Worm (Caenorhabditis elegans) whole organism, L1 larva: ENCODE results near the gene gstk-1.

Source experiments
- Y116A8C.19 ChIP-seq: sonication (generic microtip); optimal IDR thresholded peaks from 2 replicates; lab custom pipeline; 2016; ENCODE audit warnings: missing compliant biosample characterization, missing genetic modification characterization, borderline replicate concordance
- alr-1 ChIP-seq: fragments of 200-800 bp; sonication (Bioruptor generic); optimal IDR thresholded peaks from 2 replicates; lab custom pipeline; 2018; ENCODE audit warnings: borderline replicate concordance, mild to moderate bottlenecking, missing genetic modification characterization, missing compliant biosample characterization
- aly-2 ChIP-seq: fragments of 150-350 bp; optimal IDR thresholded peaks from 2 replicates; lab custom pipeline; 2014; ENCODE audit warnings: missing biosample characterization, missing genetic modification characterization
- blmp-1 ChIP-seq: fragments of 150-350 bp; optimal IDR thresholded peaks from 2 replicates; lab custom pipeline; 2014; ENCODE audit warnings: missing biosample characterization, missing genetic modification characterization
- ceh-63 ChIP-seq: fragments of 200-800 bp; sonication (Bioruptor generic); optimal IDR thresholded peaks from 2 replicates; lab custom pipeline; 2018; ENCODE audit warnings: mild to moderate bottlenecking, missing genetic modification characterization, missing compliant biosample characterization
- ceh-82 ChIP-seq, 3 experiments: fragments of 150-350 bp in 1 of 3; sonication (generic microtip) in 2 of 3; optimal IDR thresholded peaks; 2 replicates each; lab custom pipeline; 2014 to 2017; ENCODE audit warnings: missing biosample characterization in 3 of 3, missing genetic modification characterization in 3 of 3
- ceh-88 ChIP-seq: fragments of 200-800 bp; sonication (Bioruptor generic); IDR thresholded peaks from 2 replicates; pipeline ENCODE4 v1.3.6; 2022; ENCODE audit warnings: missing genetic modification characterization, missing compliant biosample characterization
- ceh-90 ChIP-seq: sonication (generic microtip); optimal IDR thresholded peaks from 2 replicates; lab custom pipeline; 2016; ENCODE audit warnings: missing genetic modification characterization, missing compliant biosample characterization
- dpl-1 ChIP-seq, 3 experiments: fragments of 150-350 bp in 2 of 3; sonication (generic microtip) in 1 of 3; optimal IDR thresholded peaks; 2 replicates each; lab custom pipeline; 2014 to 2017; ENCODE audit warnings: missing biosample characterization in 3 of 3, missing genetic modification characterization in 3 of 3, missing genetic modification reagents in 3 of 3
- dsc-1 ChIP-seq: sonication (generic microtip); optimal IDR thresholded peaks from 2 replicates; lab custom pipeline; 2016; ENCODE audit warnings: mild to moderate bottlenecking, missing genetic modification characterization, missing compliant biosample characterization
- efl-1 ChIP-seq, 4 experiments: fragments of 150-350 bp; optimal IDR thresholded peaks in 3 of 4; peaks in 1 of 4; 1 replicate in 1 of 4; 2 replicates in 3 of 4; lab custom pipeline; 2014; ENCODE audit warnings: missing biosample characterization in 2 of 4, missing genetic modification characterization in 2 of 4, missing genetic modification reagents in 2 of 4
- elt-2 ChIP-seq: sonication (generic microtip); optimal IDR thresholded peaks from 2 replicates; lab custom pipeline; 2016; ENCODE audit warnings: missing genetic modification characterization, mild to moderate bottlenecking, inconsistent platforms, missing compliant biosample characterization, missing genetic modification reagents
- fkh-10 ChIP-seq: sonication (generic microtip); optimal IDR thresholded peaks from 2 replicates; lab custom pipeline; 2017; ENCODE audit warnings: missing biosample characterization, missing genetic modification reagents, missing genetic modification characterization
- fkh-4 ChIP-seq: sonication (generic microtip); optimal IDR thresholded peaks from 2 replicates; lab custom pipeline; 2016; ENCODE audit warnings: missing compliant biosample characterization, missing genetic modification characterization, borderline replicate concordance
- fos-1 ChIP-seq: fragments of 150-350 bp; optimal IDR thresholded peaks from 2 replicates; lab custom pipeline; 2014; ENCODE audit warnings: missing biosample characterization, missing genetic modification characterization
- grh-1 ChIP-seq: fragments of 200-800 bp; sonication (Bioruptor generic); IDR thresholded peaks from 2 replicates; pipeline ENCODE4 v1.3.6; 2022; ENCODE audit warnings: missing genetic modification reagents, missing genetic modification characterization, missing compliant biosample characterization
- hpl-2 ChIP-seq: fragments of 150-350 bp; optimal IDR thresholded peaks from 2 replicates; lab custom pipeline; 2014; ENCODE audit warnings: missing biosample characterization, missing genetic modification reagents, missing genetic modification characterization
- jun-1 ChIP-seq: fragments of 150-350 bp; optimal IDR thresholded peaks from 2 replicates; lab custom pipeline; 2014; ENCODE audit warnings: missing biosample characterization, missing genetic modification reagents, missing genetic modification characterization
- lin-13 ChIP-seq: fragments of 150-350 bp; optimal IDR thresholded peaks from 2 replicates; lab custom pipeline; 2014; ENCODE audit warnings: missing biosample characterization, missing genetic modification reagents, missing genetic modification characterization
- lin-14 ChIP-seq: fragments of 200-800 bp; sonication (Bioruptor generic); optimal IDR thresholded peaks from 2 replicates; lab custom pipeline; 2018; ENCODE audit warnings: mild to moderate bottlenecking, missing genetic modification characterization, moderate library complexity, missing compliant biosample characterization
- lin-15B ChIP-seq: fragments of 150-350 bp; sonication (generic microtip); optimal IDR thresholded peaks from 3 replicates; lab custom pipeline; 2014; ENCODE audit warnings: missing biosample characterization, missing genetic modification characterization
- lin-35 ChIP-seq, 2 experiments: fragments of 150-350 bp; optimal IDR thresholded peaks; 2 replicates each; lab custom pipeline; 2014; ENCODE audit warnings: missing biosample characterization in 2 of 2, missing genetic modification characterization in 2 of 2, missing genetic modification reagents in 2 of 2
- lin-39 ChIP-seq: fragments of 150-350 bp; optimal IDR thresholded peaks from 2 replicates; lab custom pipeline; 2014; ENCODE audit warnings: missing biosample characterization, missing genetic modification reagents, missing genetic modification characterization
- lsy-2 ChIP-seq, 2 experiments: fragments of 150-350 bp; optimal IDR thresholded peaks; 2 replicates each; lab custom pipeline; 2014; ENCODE audit warnings: missing biosample characterization in 2 of 2, missing genetic modification characterization in 2 of 2
- mab-9 ChIP-seq: fragments of 200-800 bp; sonication (Bioruptor generic); IDR thresholded peaks from 2 replicates; pipeline ENCODE4 v1.3.6; 2022; ENCODE audit warnings: missing genetic modification reagents, missing genetic modification characterization, missing compliant biosample characterization
- mep-1 ChIP-seq: fragments of 150-350 bp; optimal IDR thresholded peaks from 2 replicates; lab custom pipeline; 2014; ENCODE audit warnings: missing biosample characterization, missing genetic modification characterization
- nhr-11 ChIP-seq: fragments of 150-350 bp; optimal IDR thresholded peaks from 2 replicates; lab custom pipeline; 2014; ENCODE audit warnings: missing biosample characterization, missing genetic modification characterization
- nhr-20 ChIP-seq: sonication (generic microtip); optimal IDR thresholded peaks from 2 replicates; lab custom pipeline; 2016; ENCODE audit warnings: mild to moderate bottlenecking, missing genetic modification characterization, missing compliant biosample characterization
- nhr-237 ChIP-seq: fragments of 150-350 bp; optimal IDR thresholded peaks from 2 replicates; lab custom pipeline; 2014; ENCODE audit warnings: missing biosample characterization, missing genetic modification characterization
- nhr-28 ChIP-seq: fragments of 150-350 bp; optimal IDR thresholded peaks from 2 replicates; lab custom pipeline; 2014; ENCODE audit warnings: missing biosample characterization, missing genetic modification characterization
- nhr-77 ChIP-seq: fragments of 150-350 bp; optimal IDR thresholded peaks from 2 replicates; lab custom pipeline; 2014; ENCODE audit warnings: missing biosample characterization, missing genetic modification characterization
- nhr-84 ChIP-seq: sonication (generic microtip); optimal IDR thresholded peaks from 2 replicates; lab custom pipeline; 2017; ENCODE audit warnings: missing biosample characterization, missing genetic modification characterization
- nhr-85 ChIP-seq: sonication (generic microtip); peaks from one replicate; lab custom pipeline; 2016; ENCODE audit warnings: missing genetic modification characterization, inconsistent platforms, missing compliant biosample characterization
- pax-3 ChIP-seq: fragments of 200-800 bp; sonication (Bioruptor generic); optimal IDR thresholded peaks from 2 replicates; lab custom pipeline; 2018; ENCODE audit warnings: mild to moderate bottlenecking, missing genetic modification characterization, moderate library complexity, missing compliant biosample characterization
- pqm-1 ChIP-seq: sonication (generic microtip); optimal IDR thresholded peaks from 3 replicates; lab custom pipeline; 2017; ENCODE audit warnings: missing biosample characterization, missing genetic modification characterization
- rnt-1 ChIP-seq: sonication (generic microtip); optimal IDR thresholded peaks from 2 replicates; lab custom pipeline; 2016; ENCODE audit warnings: mild to moderate bottlenecking, missing genetic modification characterization, moderate library complexity, missing compliant biosample characterization
- skn-1 ChIP-seq: fragments of 150-350 bp; optimal IDR thresholded peaks from 2 replicates; lab custom pipeline; 2014; ENCODE audit warnings: missing biosample characterization, missing genetic modification characterization
- snpc-4 ChIP-seq: fragments of 150-350 bp; optimal IDR thresholded peaks from 2 replicates; lab custom pipeline; 2014; ENCODE audit warnings: missing biosample characterization, missing genetic modification characterization
- sox-4 ChIP-seq: sonication (generic microtip); optimal IDR thresholded peaks from 2 replicates; lab custom pipeline; 2016; ENCODE audit warnings: missing genetic modification characterization, missing compliant biosample characterization
- swsn-7 ChIP-seq: sonication (generic microtip); optimal IDR thresholded peaks from 2 replicates; lab custom pipeline; 2016; ENCODE audit warnings: missing genetic modification characterization, missing compliant biosample characterization
- unc-30 ChIP-seq: sonication (generic microtip); optimal IDR thresholded peaks from 2 replicates; lab custom pipeline; 2017; ENCODE audit warnings: missing biosample characterization, missing genetic modification characterization
- unc-86 ChIP-seq: sonication (generic microtip); optimal IDR thresholded peaks from 2 replicates; lab custom pipeline; 2016; ENCODE audit warnings: missing genetic modification characterization, missing compliant biosample characterization
- zag-1 ChIP-seq: fragments of 150-350 bp; optimal IDR thresholded peaks from 2 replicates; lab custom pipeline; 2014; ENCODE audit warnings: missing biosample characterization, missing genetic modification characterization

gstk-1 gene

DNA sequence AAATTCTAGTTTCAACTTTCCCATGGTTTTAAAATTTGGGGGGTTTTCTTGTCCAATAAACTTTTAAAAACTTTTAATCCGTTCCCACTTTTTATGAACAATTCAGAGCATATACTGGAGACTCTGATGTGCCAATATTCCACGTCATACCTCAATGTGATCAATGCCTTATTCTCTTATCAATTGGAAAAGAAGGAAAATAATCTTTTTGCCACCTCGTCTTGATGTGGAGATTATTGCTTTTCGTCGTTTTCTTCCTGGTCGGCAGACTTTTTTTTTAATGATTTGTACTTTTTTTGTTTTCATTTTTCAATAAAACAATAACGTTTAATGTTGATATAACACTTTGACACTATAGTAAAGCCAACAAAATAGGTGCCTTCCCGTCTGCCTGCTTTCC, 21.0 kb downstream of the gstk-1 start:
- TF ChIP-seq rnt-1 (no peak), pqm-1 (tag; lab: Kevin White, UChicago) (no peak), ceh-82 (tag; optimal IDR thresholded peaks at IDR 0.05; lab: Kevin White, UChicago) (no peak), nhr-20 (tag; lab: Kevin White, UChicago) (no peak), dsc-1 (tag; lab: Kevin White, UChicago) (peak; percentile 14), nhr-84 (no peak), ceh-88 (GFP tag; lab: Robert Waterston, UW) (no peak), hpl-2 (GFP tag; lab: Kevin White, UChicago) (no peak), elt-2 (peak; percentile 17), fkh-4 (tag; lab: Kevin White, UChicago) (no peak), nhr-28 (tag; lab: Kevin White, UChicago) (no peak), lin-35 (GFP tag; optimal IDR thresholded peaks at IDR 0.05; lab: Kevin White, UChicago) (no peak), jun-1 (no peak), lin-13 (GFP tag; lab: Kevin White, UChicago) (no peak), ceh-90 (tag; lab: Kevin White, UChicago) (no peak), fkh-10 (no peak), dpl-1 (GFP tag; optimal IDR thresholded peaks at IDR 0.05; lab: Kevin White, UChicago) (no peak), lin-39 (tag; lab: Kevin White, UChicago) (no peak)

DNA sequence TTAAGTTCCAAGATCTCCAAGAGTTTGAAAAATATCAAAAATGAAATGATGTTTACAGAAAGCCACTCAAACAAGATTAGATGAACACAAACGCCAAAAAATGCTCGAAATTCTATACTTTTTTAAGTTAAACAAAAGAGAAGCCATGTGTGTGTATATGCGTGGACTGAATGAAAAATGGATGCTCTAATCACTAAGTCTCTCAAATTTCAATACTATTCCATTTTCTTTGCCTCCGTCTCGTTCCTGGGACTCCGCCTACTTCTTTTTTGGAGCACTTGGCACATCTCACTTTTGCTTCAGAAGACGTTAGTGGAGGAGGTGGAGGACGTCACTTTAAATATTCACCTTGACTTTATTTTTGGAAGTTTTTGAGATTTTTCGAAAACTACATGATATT, 23.3 kb downstream of the gstk-1 start:
- TF ChIP-seq unc-30 (tag; lab: Kevin White, UChicago) (no peak), lin-14 (GFP tag; lab: Kevin White, UChicago) (peak; percentile 26)
- TF ChIP-seq, all 84 proteins: peak for 1

DNA sequence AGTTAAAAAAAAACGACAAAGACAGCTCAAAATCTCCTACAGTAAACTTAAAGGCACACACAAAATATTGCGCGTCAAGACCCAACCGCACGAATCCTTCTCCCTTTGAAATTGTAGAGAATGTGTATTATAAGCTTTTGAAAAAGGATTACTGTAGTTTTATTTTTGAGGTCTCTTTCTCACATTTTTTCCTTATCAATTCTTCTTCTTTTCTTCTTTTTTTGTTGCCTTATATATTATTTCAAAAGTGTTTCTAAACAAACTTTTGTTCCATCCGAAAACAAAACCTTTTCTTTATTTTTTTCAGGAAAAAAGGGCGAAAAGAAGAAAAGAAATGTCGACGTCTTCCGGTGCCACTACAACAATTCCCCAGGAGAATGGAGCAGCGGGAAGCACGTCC, 24.0 kb downstream of the gstk-1 start, which contains the start of gene ZK1320.13:
Gene ZK1320.13, plus strand, starts transcription at position 301 of the 400 bp plus-strand sequence.
- TF ChIP-seq mab-9 (GFP tag; lab: Robert Waterston, UW) (no peak), zag-1 (tag; lab: Kevin White, UChicago) (no peak), lin-14 (GFP tag; lab: Kevin White, UChicago) (peak; percentile 28)

DNA sequence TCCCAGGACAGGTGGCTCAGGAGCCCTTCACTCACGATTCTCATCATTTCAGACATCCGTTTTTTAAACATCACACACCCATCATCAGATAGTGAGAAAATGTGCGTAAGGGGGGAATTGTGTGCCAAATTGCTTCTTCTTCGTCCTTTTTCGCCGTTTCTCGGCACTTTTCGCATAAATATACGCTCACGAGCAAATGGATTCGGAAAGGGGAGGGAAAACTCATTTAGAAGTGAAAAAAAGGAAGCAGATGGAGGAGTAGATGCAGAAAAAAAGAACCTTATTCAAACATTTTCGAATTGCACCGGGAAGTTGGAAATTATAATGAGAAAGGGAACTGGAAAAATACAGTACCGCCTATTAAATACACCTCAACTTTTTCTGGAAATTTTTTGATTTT, 25.5 kb downstream of the gstk-1 start:
- TF ChIP-seq ceh-63 (GFP tag; lab: Kevin White, UChicago): no peak
- TF ChIP-seq lin-14 (GFP tag; lab: Kevin White, UChicago): peak; percentile 56
- no peak for TF ChIP-seq Y116A8C.19
- TF ChIP-seq grh-1 (GFP tag; lab: Robert Waterston, UW): no peak
- TF ChIP-seq fos-1 (tag; lab: Kevin White, UChicago): no peak
- no peak for TF ChIP-seq sox-4
- peak; percentile 76 for TF ChIP-seq fkh-10

DNA sequence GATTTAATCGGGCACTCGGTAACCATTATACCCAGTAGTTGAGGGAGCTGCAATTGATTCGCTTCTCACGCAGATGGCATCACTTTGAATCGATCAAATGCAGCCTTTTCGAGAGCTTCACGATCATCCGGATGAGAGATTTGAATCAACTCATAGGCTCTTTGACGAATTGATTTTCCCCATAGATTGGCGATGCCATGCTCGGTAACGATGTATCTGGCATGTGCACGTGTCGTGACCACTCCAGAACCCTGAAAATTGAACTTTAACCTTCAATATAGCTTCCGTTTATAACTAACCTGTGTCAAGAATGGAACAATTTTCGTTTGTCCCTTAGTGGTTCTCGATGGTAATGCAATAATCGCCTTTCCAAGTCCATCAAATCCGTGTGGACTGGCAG, 27.7 kb downstream of the gstk-1 start:
- TF ChIP-seq nhr-85 (tag; lab: Kevin White, UChicago) (no peak), alr-1 (tag; lab: Kevin White, UChicago) (no peak)

DNA sequence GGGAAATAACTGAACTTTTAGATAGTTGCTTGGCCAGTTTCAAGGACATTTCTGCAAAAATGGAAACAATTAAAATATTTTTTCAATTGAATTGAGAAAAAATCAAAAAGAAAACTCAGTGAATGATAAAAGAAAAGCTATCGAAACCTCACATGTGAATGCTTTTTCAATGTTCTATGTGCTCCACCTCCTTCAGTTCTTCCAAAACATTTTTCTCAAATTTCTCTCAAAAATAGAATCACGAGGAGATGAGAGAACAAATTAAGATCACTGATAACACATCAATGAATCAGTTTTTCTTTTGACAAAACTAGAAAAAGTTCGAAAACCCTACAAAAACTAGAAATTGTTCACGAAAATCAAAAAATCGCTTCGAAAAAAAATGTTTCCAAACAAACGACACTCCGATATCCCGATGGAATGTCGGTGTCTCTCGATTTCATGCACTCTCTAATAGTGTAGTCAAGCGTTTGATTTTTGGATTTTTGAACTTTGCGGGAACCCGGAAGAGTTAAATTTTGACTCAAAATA, 30.2 kb downstream of the gstk-1 start, which contains the start of gene ZK1320.9:
Gene ZK1320.9, minus strand, starts transcription at position 51 of the 531 bp plus-strand sequence.
- TF ChIP-seq nhr-11 (tag; lab: Kevin White, UChicago): peak; percentile 3
- TF ChIP-seq fos-1 (tag; lab: Kevin White, UChicago): no peak
- TF ChIP-seq skn-1: peak; percentile 30
- TF ChIP-seq snpc-4 (tag; lab: Kevin White, UChicago): no peak
- TF ChIP-seq efl-1 (optimal IDR thresholded peaks at IDR 0.05; lab: Kevin White, UChicago): peak; percentile 39 to 50
- peak; percentile 58 to 74 for TF ChIP-seq efl-1 (GFP tag; optimal IDR thresholded peaks at IDR 0.05 in 1 of 2; lab: Kevin White, UChicago)
- peak; percentile 50 for TF ChIP-seq lin-14 (GFP tag; lab: Kevin White, UChicago)
- TF ChIP-seq rnt-1: peak; percentile 63
- no peak for TF ChIP-seq hpl-2 (GFP tag; lab: Kevin White, UChicago)
- peak; percentile 24 for TF ChIP-seq swsn-7 (tag; lab: Kevin White, UChicago)
- TF ChIP-seq ceh-82 (tag; optimal IDR thresholded peaks at IDR 0.05; lab: Kevin White, UChicago): peak in 1 of 3 experiments; percentile 10
- peak; percentile 83 for TF ChIP-seq nhr-20 (tag; lab: Kevin White, UChicago)
- TF ChIP-seq nhr-237 (tag; lab: Kevin White, UChicago): peak; percentile 0
- peak; percentile 67 for TF ChIP-seq mep-1 (tag; lab: Kevin White, UChicago)
- no peak for TF ChIP-seq aly-2 (tag; lab: Kevin White, UChicago)
- TF ChIP-seq nhr-77 (tag; lab: Kevin White, UChicago): peak; percentile 62
- TF ChIP-seq lin-15B (tag; lab: Kevin White, UChicago): peak; percentile 7
- TF ChIP-seq unc-86 (tag; lab: Kevin White, UChicago): no peak
- peak; percentile 28 to 51 for TF ChIP-seq lsy-2 (tag; optimal IDR thresholded peaks at IDR 0.05; lab: Kevin White, UChicago)
- peak; percentile 10 for TF ChIP-seq blmp-1 (tag; lab: Kevin White, UChicago)
- TF ChIP-seq pax-3 (tag; lab: Kevin White, UChicago): no peak
